Fruit fly (Drosophila melanogaster) whole organism, embryonic: ENCODE results near the gene CG3534.

Source experiments
- CG14965 ChIP-seq: fragments of 200-800 bp; sonication (Bioruptor generic); optimal IDR thresholded peaks from 2 replicates; lab custom pipeline; 2016; ENCODE audit warnings: missing biosample characterization, missing genetic modification characterization, borderline replicate concordance
- CG31388 ChIP-seq: fragments of 200-800 bp; sonication (Bioruptor generic); optimal IDR thresholded peaks from 2 replicates; lab custom pipeline; 2016; ENCODE audit warnings: missing biosample characterization, missing genetic modification characterization
- croc ChIP-seq: fragments of 200-800 bp; sonication (Bioruptor generic); conservative IDR thresholded peaks from 3 replicates; pipeline ENCODE4 v1.3.6; 2022; ENCODE audit warnings: missing biosample characterization, missing genetic modification characterization

DNA sequence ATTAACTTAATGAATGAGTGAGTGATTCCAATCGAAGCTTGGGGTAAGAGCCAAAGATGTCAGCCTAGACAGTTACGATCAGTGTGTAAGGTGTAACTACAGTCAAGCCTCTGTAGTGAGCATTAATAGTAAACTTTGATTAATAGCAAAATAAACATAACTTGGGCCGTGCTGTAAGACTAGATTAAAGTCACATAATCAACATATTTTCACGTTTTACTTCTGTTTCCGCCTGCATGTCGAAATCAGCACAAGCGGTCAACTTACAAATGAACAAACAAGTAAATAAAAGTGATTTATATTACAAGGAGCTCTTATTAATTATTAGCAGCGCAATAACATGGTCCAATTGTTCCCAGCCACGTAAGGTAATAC is 8.3 kb upstream of the CG3534 start:
- TF ChIP-seq CG31388 (GFP tag; lab: Kevin White, UChicago): no peak
- no peak for TF ChIP-seq croc (GFP tag; lab: Robert Waterston, UW)
- no peak for TF ChIP-seq CG14965
